Worm (Caenorhabditis elegans) whole organism, mixed stage, embryonic: ENCODE data around the gene npr-39.

Source experiments
- lin-32 ChIP-seq: fragments of 200-800 bp; sonication (Bioruptor generic); optimal IDR thresholded peaks from 2 replicates; lab custom pipeline; 2018; ENCODE audit warnings: mild to moderate bottlenecking, missing genetic modification characterization, missing compliant biosample characterization
- nhr-12 ChIP-seq: fragments of 150-350 bp; optimal IDR thresholded peaks from 2 replicates; lab custom pipeline; 2014; ENCODE audit warnings: missing biosample characterization, missing genetic modification characterization
- pha-4 ChIP-seq: fragments of 150-350 bp; optimal IDR thresholded peaks from 2 replicates; lab custom pipeline; 2018; ENCODE audit warnings: missing biosample characterization, missing genetic modification reagents, missing genetic modification characterization
- snpc-4 ChIP-seq: fragments of 150-350 bp; optimal IDR thresholded peaks from 2 replicates; lab custom pipeline; 2014; ENCODE audit warnings: missing biosample characterization, missing genetic modification characterization
- unc-62 ChIP-seq: fragments of 150-350 bp; optimal IDR thresholded peaks from 2 replicates; lab custom pipeline; 2014; ENCODE audit warnings: missing biosample characterization, missing genetic modification reagents, missing genetic modification characterization

DNA sequence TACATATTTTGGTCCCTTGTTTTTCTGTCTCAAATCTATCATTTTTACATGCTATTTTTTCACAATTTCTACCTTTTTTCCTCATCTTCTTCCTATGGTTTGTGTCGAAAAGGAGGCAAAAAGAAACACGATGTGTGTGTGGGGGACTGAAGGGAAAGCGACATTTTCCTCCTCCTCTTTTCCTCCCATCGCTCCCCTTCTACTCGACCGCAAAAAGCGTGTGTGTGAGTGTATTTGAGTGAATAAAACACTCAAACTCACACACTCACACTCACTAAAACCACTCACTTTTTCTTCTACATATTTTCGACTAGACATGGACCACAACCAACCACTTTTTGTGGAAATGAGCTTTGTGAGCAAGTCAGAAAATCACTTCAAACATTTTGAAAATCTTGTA, 25.4 kb upstream of the npr-39 start:
- TF ChIP-seq lin-32 (GFP tag; lab: Kevin White, UChicago) (no peak), pha-4 (tag; lab: Kevin White, UChicago) (no peak), snpc-4 (tag; lab: Kevin White, UChicago) (no peak), unc-62 (GFP tag; lab: Kevin White, UChicago) (no peak), nhr-12 (tag; lab: Kevin White, UChicago) (no peak)
